Fruit fly (Drosophila melanogaster) whole organism, embryonic: ENCODE results near the gene CG10508.

Experiments
- Aef1 ChIP-seq: fragments of 200-800 bp; sonication (Bioruptor generic); IDR thresholded peaks from 3 replicates; pipeline ENCODE4 v1.3.6; 2022; ENCODE audit warnings: missing biosample characterization, missing genetic modification characterization
- B-H2 ChIP-seq: fragments of 200-800 bp; sonication (Bioruptor generic); optimal IDR thresholded peaks from 2 replicates; lab custom pipeline; 2018; ENCODE audit warnings: missing biosample characterization, mild to moderate bottlenecking, missing genetic modification characterization
- Bgb ChIP-seq: fragments of 200-800 bp; sonication (Bioruptor generic); IDR thresholded peaks from 2 replicates; pipeline ENCODE4 v1.3.6; 2022; ENCODE audit warnings: missing biosample characterization, missing genetic modification characterization; ENCODE audit not compliant: partially characterized antibody
- CG1024 ChIP-seq: fragments of 200-800 bp; sonication (Bioruptor generic); IDR thresholded peaks from 2 replicates; pipeline ENCODE4 v1.3.6; 2022; ENCODE audit warnings: missing biosample characterization, missing genetic modification characterization
- CG10654 ChIP-seq: fragments of 200-800 bp; sonication (Bioruptor generic); optimal IDR thresholded peaks from 2 replicates; lab custom pipeline; 2016; ENCODE audit warnings: missing biosample characterization, missing genetic modification characterization
- CG11456 ChIP-seq: fragments of 200-800 bp; sonication (Bioruptor generic); IDR thresholded peaks from 3 replicates; pipeline ENCODE4 v1.3.6; 2022; ENCODE audit warnings: missing biosample characterization, missing genetic modification characterization
- CG11504 ChIP-seq: fragments of 200-800 bp; sonication (Bioruptor generic); optimal IDR thresholded peaks from 3 replicates; lab custom pipeline; 2019; ENCODE audit warnings: missing biosample characterization, mild to moderate bottlenecking, missing genetic modification characterization, moderate library complexity
- CG11723 ChIP-seq: fragments of 200-800 bp; sonication (Bioruptor generic); optimal IDR thresholded peaks from 2 replicates; lab custom pipeline; 2017; ENCODE audit warnings: missing biosample characterization, mild to moderate bottlenecking, missing genetic modification characterization
- CG13624 ChIP-seq: fragments of 200-800 bp; sonication (Bioruptor generic); optimal IDR thresholded peaks from 2 replicates; lab custom pipeline; 2016; ENCODE audit warnings: missing biosample characterization, missing genetic modification characterization
- CG15269 ChIP-seq: fragments of 200-800 bp; sonication (Bioruptor generic); optimal IDR thresholded peaks from 2 replicates; lab custom pipeline; 2018; ENCODE audit warnings: missing biosample characterization, mild to moderate bottlenecking, missing genetic modification characterization, moderate library complexity
- CG15479 ChIP-seq: fragments of 200-800 bp; sonication (Bioruptor generic); optimal IDR thresholded peaks from 3 replicates; lab custom pipeline; 2019; ENCODE audit warnings: missing biosample characterization, mild to moderate bottlenecking, missing genetic modification characterization, moderate library complexity
- CG15601 ChIP-seq: fragments of 200-800 bp; sonication (Bioruptor generic); optimal IDR thresholded peaks from 3 replicates; lab custom pipeline; 2019; ENCODE audit warnings: missing biosample characterization, mild to moderate bottlenecking, missing genetic modification characterization, moderate library complexity
- CG17186 ChIP-seq: fragments of 200-800 bp; sonication (Bioruptor generic); optimal IDR thresholded peaks from 3 replicates; lab custom pipeline; 2017; ENCODE audit warnings: missing biosample characterization, missing genetic modification reagents, missing genetic modification characterization
- CG18011 ChIP-seq: fragments of 200-800 bp; sonication (Bioruptor generic); optimal IDR thresholded peaks from 2 replicates; lab custom pipeline; 2017; ENCODE audit warnings: missing biosample characterization, missing genetic modification characterization, mild to moderate bottlenecking, moderate library complexity, missing genotype
- CG2120 ChIP-seq: fragments of 200-800 bp; sonication (Bioruptor generic); optimal IDR thresholded peaks from 3 replicates; lab custom pipeline; 2016; ENCODE audit warnings: missing biosample characterization, missing genetic modification characterization
- CG2199 ChIP-seq: fragments of 200-800 bp; sonication (Bioruptor generic); IDR thresholded peaks from 3 replicates; pipeline ENCODE4 v1.3.6; 2022; ENCODE audit warnings: missing biosample characterization, missing genetic modification characterization
- CG3847 ChIP-seq: fragments of 200-800 bp; sonication (Bioruptor generic); IDR thresholded peaks from 2 replicates; pipeline ENCODE4 v1.3.6; 2022; ENCODE audit warnings: missing biosample characterization, missing genetic modification characterization
- CG5180 ChIP-seq: fragments of 200-800 bp; sonication (Bioruptor generic); optimal IDR thresholded peaks from 3 replicates; lab custom pipeline; 2017; ENCODE audit warnings: missing biosample characterization, missing genetic modification characterization, mild to moderate bottlenecking, moderate library complexity, missing genetic modification reagents
- CG6254 ChIP-seq: fragments of 200-800 bp; sonication (Bioruptor generic); optimal IDR thresholded peaks from 3 replicates; lab custom pipeline; 2017; ENCODE audit warnings: mild to moderate bottlenecking, missing biosample characterization, missing genetic modification reagents, missing genetic modification characterization
- CG6765 ChIP-seq: fragments of 200-800 bp; sonication (Bioruptor generic); optimal IDR thresholded peaks from 3 replicates; lab custom pipeline; 2017; ENCODE audit warnings: missing biosample characterization, mild to moderate bottlenecking, missing genetic modification characterization
- CHES-1-like ChIP-seq: fragments of 200-800 bp; sonication (Bioruptor generic); optimal IDR thresholded peaks from 2 replicates; lab custom pipeline; 2016; ENCODE audit warnings: missing biosample characterization, missing genetic modification characterization
- Dbx ChIP-seq: fragments of 200-800 bp; sonication (Bioruptor generic); IDR thresholded peaks from 3 replicates; pipeline ENCODE4 v1.3.6; 2022; ENCODE audit warnings: missing biosample characterization, missing genetic modification characterization
- Dfd ChIP-seq, 2 experiments: fragments of >200 bp; optimal IDR thresholded peaks; 2 replicates each; lab custom pipeline; 2017; ENCODE audit warnings: missing biosample characterization in 2 of 2, missing genetic modification characterization in 2 of 2
- Doc2 ChIP-seq: fragments of 200-800 bp; sonication (Bioruptor generic); IDR thresholded peaks from 2 replicates; pipeline ENCODE4 v1.3.6; 2022; ENCODE audit warnings: missing biosample characterization, missing genetic modification characterization
- Kr ChIP-seq: fragments of 200-800 bp; sonication (Bioruptor generic); optimal IDR thresholded peaks from 2 replicates; lab custom pipeline; 2017; ENCODE audit warnings: missing biosample characterization, mild to moderate bottlenecking, missing genetic modification characterization
- MESR4 ChIP-seq: fragments of 200-800 bp; sonication (Bioruptor generic); optimal IDR thresholded peaks from 2 replicates; lab custom pipeline; 2018; ENCODE audit warnings: missing biosample characterization, mild to moderate bottlenecking, missing genetic modification characterization, moderate library complexity
- Meics ChIP-seq: fragments of 200-800 bp; sonication (Bioruptor generic); optimal IDR thresholded peaks from 2 replicates; lab custom pipeline; 2017; ENCODE audit warnings: missing biosample characterization, mild to moderate bottlenecking, missing genetic modification characterization
- Opbp ChIP-seq: fragments of 200-800 bp; sonication (Bioruptor generic); IDR thresholded peaks from 3 replicates; pipeline ENCODE4 v1.3.6; 2022; ENCODE audit warnings: missing biosample characterization, missing genetic modification characterization; ENCODE audit not compliant: partially characterized antibody
- Rfx ChIP-seq: fragments of 200-800 bp; sonication (Bioruptor generic); IDR thresholded peaks from 2 replicates; pipeline ENCODE4 v1.3.6; 2022; ENCODE audit warnings: missing biosample characterization, missing genetic modification characterization
- Vsx1 ChIP-seq: fragments of 200-800 bp; sonication (Bioruptor generic); optimal IDR thresholded peaks from 2 replicates; lab custom pipeline; 2017; ENCODE audit warnings: missing biosample characterization, mild to moderate bottlenecking, missing genetic modification characterization, missing genetic modification reagents
- Xbp1 ChIP-seq: fragments of 200-800 bp; sonication (Bioruptor generic); optimal IDR thresholded peaks from 3 replicates; lab custom pipeline; 2016; ENCODE audit warnings: missing biosample characterization, mild to moderate bottlenecking, missing genetic modification characterization
- bigmax ChIP-seq: fragments of 200-800 bp; sonication (Bioruptor generic); optimal IDR thresholded peaks from 2 replicates; lab custom pipeline; 2018; ENCODE audit warnings: missing biosample characterization, mild to moderate bottlenecking, missing genetic modification characterization
- cad ChIP-seq: fragments of >200 bp; optimal IDR thresholded peaks from 2 replicates; lab custom pipeline; 2017; ENCODE audit warnings: missing biosample characterization, missing genetic modification characterization
- chif ChIP-seq, 2 experiments: fragments of 200-800 bp; sonication (Bioruptor generic); optimal IDR thresholded peaks; 3 replicates each; lab custom pipeline; 2016; ENCODE audit warnings: missing biosample characterization in 2 of 2, missing genetic modification characterization in 2 of 2
- chm ChIP-seq: fragments of 200-800 bp; sonication (Bioruptor generic); IDR thresholded peaks from 2 replicates; pipeline ENCODE4 v1.3.6; 2022; ENCODE audit warnings: missing biosample characterization, missing genetic modification characterization
- en ChIP-seq: fragments of 200-800 bp; sonication (Bioruptor generic); optimal IDR thresholded peaks from 2 replicates; lab custom pipeline; 2016; ENCODE audit warnings: missing biosample characterization, missing genetic modification characterization
- fru ChIP-seq: fragments of >200 bp; optimal IDR thresholded peaks from 2 replicates; lab custom pipeline; 2017
- gfzf ChIP-seq: fragments of 200-800 bp; sonication (Bioruptor generic); optimal IDR thresholded peaks from 2 replicates; lab custom pipeline; 2016; ENCODE audit warnings: missing biosample characterization, mild to moderate bottlenecking, missing genetic modification characterization, moderate library complexity
- her ChIP-seq: fragments of 200-800 bp; sonication (Bioruptor generic); optimal IDR thresholded peaks from 2 replicates; lab custom pipeline; 2016; ENCODE audit warnings: missing biosample characterization, missing genetic modification characterization
- hth ChIP-seq: fragments of >200 bp; optimal IDR thresholded peaks from 2 replicates; lab custom pipeline; 2017; ENCODE audit warnings: inconsistent platforms
- inv ChIP-seq: fragments of 200-800 bp; sonication (Bioruptor generic); IDR thresholded peaks from 2 replicates; pipeline ENCODE4 v1.3.6; 2022; ENCODE audit warnings: missing biosample characterization, missing genetic modification characterization; ENCODE audit not compliant: partially characterized antibody
- jumu ChIP-seq: fragments of 200-800 bp; sonication (Bioruptor generic); optimal IDR thresholded peaks from 3 replicates; lab custom pipeline; 2016; ENCODE audit warnings: missing biosample characterization, missing genetic modification characterization
- lilli ChIP-seq: fragments of 200-800 bp; sonication (Bioruptor generic); optimal IDR thresholded peaks from 3 replicates; lab custom pipeline; 2016; ENCODE audit warnings: missing biosample characterization, missing genetic modification characterization
- lov ChIP-seq, 2 experiments: fragments of 200-800 bp in 1 of 2; fragments of >200 bp in 1 of 2; sonication (Bioruptor generic) in 1 of 2; IDR thresholded peaks in 1 of 2; optimal IDR thresholded peaks in 1 of 2; 2 replicates in 1 of 2; 3 replicates in 1 of 2; pipeline versions ENCODE4 v1.3.6 to Lab custom; 2017 to 2022; ENCODE audit warnings: missing biosample characterization in 1 of 2, missing genetic modification characterization in 1 of 2
- phol ChIP-seq: fragments of 200-800 bp; sonication (Bioruptor generic); optimal IDR thresholded peaks from 3 replicates; lab custom pipeline; 2018; ENCODE audit warnings: missing biosample characterization, mild to moderate bottlenecking, missing genetic modification characterization, moderate library complexity
- pita ChIP-seq: fragments of 200-800 bp; sonication (Bioruptor generic); optimal IDR thresholded peaks from 2 replicates; lab custom pipeline; 2017; ENCODE audit warnings: missing biosample characterization, mild to moderate bottlenecking, missing genetic modification characterization
- sd ChIP-seq: fragments of 200-800 bp; sonication (Bioruptor generic); optimal IDR thresholded peaks from 3 replicates; lab custom pipeline; 2018; ENCODE audit warnings: missing biosample characterization, mild to moderate bottlenecking, missing genetic modification characterization, moderate library complexity
- sens ChIP-seq: fragments of 200-800 bp; sonication (Bioruptor generic); peaks from one replicate; lab custom pipeline; 2016; ENCODE audit warnings: missing biosample characterization, missing genetic modification characterization
- slbo ChIP-seq: fragments of 200-800 bp; sonication (Bioruptor generic); IDR thresholded peaks from 2 replicates; pipeline ENCODE4 v1.3.6; 2022; ENCODE audit warnings: missing biosample characterization, missing genetic modification characterization
- tap ChIP-seq: fragments of 200-800 bp; optimal IDR thresholded peaks from 3 replicates; lab custom pipeline; 2019; ENCODE audit warnings: missing biosample characterization, mild to moderate bottlenecking, missing genetic modification characterization, moderate library complexity
- tna ChIP-seq: fragments of 200-800 bp; sonication (Bioruptor generic); IDR thresholded peaks from 2 replicates; pipeline ENCODE4 v1.3.6; 2022; ENCODE audit warnings: missing biosample characterization, missing genetic modification characterization; ENCODE audit not compliant: partially characterized antibody

The CG10508 gene

dm6 chr3L:21196563-21196962 is 13.5 kb upstream of the CG10508 start, which contains the start of the genes Targ3 and park (continued):
- TF ChIP-seq CHES-1-like (GFP tag; lab: Kevin White, UChicago) (peak; percentile 28), Xbp1 (peak; percentile 60), chm (GFP tag; lab: Robert Waterston, UW) (no peak), CG17186 (GFP tag; lab: Kevin White, UChicago) (peak; percentile 76), fru (no peak), chif (GFP tag; optimal IDR thresholded peaks at IDR 0.05; lab: Kevin White, UChicago) (peak; percentile 16 to 17), inv (GFP tag; lab: Robert Waterston, UW) (no peak), Kr (GFP tag; lab: Kevin White, UChicago) (no peak), B-H2 (GFP tag; lab: Kevin White, UChicago) (peak; percentile 8), Dfd (GFP tag; optimal IDR thresholded peaks at IDR 0.05; lab: Kevin White, UChicago) (no peak), gfzf (peak; percentile 22), CG18011 (GFP tag; lab: Kevin White, UChicago) (peak; percentile 2), cad (GFP tag; lab: Kevin White, UChicago) (no peak), CG11504 (tag; lab: Kevin White, UChicago) (peak; percentile 17), CG2199 (GFP tag; lab: Robert Waterston, UW) (0 out of 3 replicates have a peak, but pooled peaks have one; percentile 33), Aef1 (GFP tag; lab: Robert Waterston, UW) (no peak), en (GFP tag; lab: Kevin White, UChicago) (no peak), Bgb (peak; percentile 23; the same call in 1 of the 2 replicates), MESR4 (GFP tag; lab: Kevin White, UChicago) (peak; percentile 49), slbo (peak; percentile 71), Opbp (GFP tag; lab: Robert Waterston, UW) (no peak), lilli (GFP tag; lab: Kevin White, UChicago) (peak; percentile 61), CG15269 (tag; lab: Kevin White, UChicago) (no peak), tna (no peak), CG1024 (GFP tag; lab: Robert Waterston, UW) (no peak), tap (tag; lab: Kevin White, UChicago) (no peak), CG11456 (GFP tag; lab: Robert Waterston, UW) (no peak), CG6765 (GFP tag; lab: Kevin White, UChicago) (no peak), phol (tag; lab: Kevin White, UChicago) (peak; percentile 15), Dbx (GFP tag; lab: Robert Waterston, UW) (0 out of 3 replicates have a peak, but pooled peaks have one; percentile 40), hth (lab: Kevin White, UChicago) (no peak), Vsx1 (GFP tag; lab: Kevin White, UChicago) (no peak), CG13624 (GFP tag; lab: Kevin White, UChicago) (no peak), Rfx (GFP tag; lab: Robert Waterston, UW) (peak; percentile 35; the same call in 1 of the 2 replicates), jumu (GFP tag; lab: Kevin White, UChicago) (no peak), CG10654 (GFP tag; lab: Kevin White, UChicago) (no peak), CG11723 (GFP tag; lab: Kevin White, UChicago) (no peak), CG5180 (no peak), sens (GFP tag; lab: Kevin White, UChicago) (peak; percentile 79), CG15601 (tag; lab: Kevin White, UChicago) (no peak), CG15479 (GFP tag; lab: Kevin White, UChicago) (no peak), Meics (GFP tag; lab: Kevin White, UChicago) (peak; percentile 7), CG6254 (GFP tag; lab: Kevin White, UChicago) (no peak), Doc2 (GFP tag; lab: Robert Waterston, UW) (no peak), CG2120 (GFP tag; lab: Kevin White, UChicago) (peak; percentile 77), lov (optimal IDR thresholded peaks at IDR 0.05; lab: Kevin White, UChicago) (no peak), lov (GFP tag; IDR thresholded peaks at IDR 0.05; lab: Robert Waterston, UW) (no peak), her (GFP tag; lab: Kevin White, UChicago) (peak; percentile 30), pita (GFP tag; lab: Kevin White, UChicago) (no peak), sd (no peak), bigmax (GFP tag; lab: Kevin White, UChicago) (no peak), CG3847 (peak; percentile 65)
